Worm (Caenorhabditis elegans) whole organism, L1 larva: Measurements from ENCODE around the gene K08D10.13.

Source experiments
- C34B4.2 ChIP-seq: sonication (generic microtip); optimal IDR thresholded peaks from 2 replicates; lab custom pipeline; 2017; ENCODE audit warnings: mild to moderate bottlenecking, missing genetic modification characterization, missing compliant biosample characterization
- F16B12.6 ChIP-seq: fragments of 150-350 bp; optimal IDR thresholded peaks from 2 replicates; lab custom pipeline; 2014; ENCODE audit warnings: missing biosample characterization, missing genetic modification characterization
- aha-1 ChIP-seq: fragments of 150-350 bp; optimal IDR thresholded peaks from 2 replicates; lab custom pipeline; 2014; ENCODE audit warnings: missing biosample characterization, missing genetic modification characterization
- ceh-63 ChIP-seq: fragments of 200-800 bp; sonication (Bioruptor generic); optimal IDR thresholded peaks from 2 replicates; lab custom pipeline; 2018; ENCODE audit warnings: mild to moderate bottlenecking, missing genetic modification characterization, missing compliant biosample characterization
- ceh-8 ChIP-seq: fragments of 200-800 bp; sonication (Bioruptor generic); optimal IDR thresholded peaks from 2 replicates; lab custom pipeline; 2018; ENCODE audit warnings: mild to moderate bottlenecking, missing genetic modification characterization, moderate library complexity, missing compliant biosample characterization
- ceh-82 ChIP-seq, 3 experiments: fragments of 150-350 bp in 1 of 3; sonication (generic microtip) in 2 of 3; optimal IDR thresholded peaks; 2 replicates each; lab custom pipeline; 2014 to 2017; ENCODE audit warnings: missing biosample characterization in 3 of 3, missing genetic modification characterization in 3 of 3
- ceh-88 ChIP-seq: fragments of 200-800 bp; sonication (Bioruptor generic); IDR thresholded peaks from 2 replicates; pipeline ENCODE4 v1.3.6; 2022; ENCODE audit warnings: missing genetic modification characterization, missing compliant biosample characterization
- ces-1 ChIP-seq: fragments of 150-350 bp; optimal IDR thresholded peaks from 2 replicates; lab custom pipeline; 2014; ENCODE audit warnings: missing biosample characterization, missing genetic modification reagents, missing genetic modification characterization
- dpl-1 ChIP-seq, 3 experiments: fragments of 150-350 bp in 2 of 3; sonication (generic microtip) in 1 of 3; optimal IDR thresholded peaks; 2 replicates each; lab custom pipeline; 2014 to 2017; ENCODE audit warnings: missing biosample characterization in 3 of 3, missing genetic modification characterization in 3 of 3, missing genetic modification reagents in 3 of 3
- efl-1 ChIP-seq, 4 experiments: fragments of 150-350 bp; optimal IDR thresholded peaks in 3 of 4; peaks in 1 of 4; 1 replicate in 1 of 4; 2 replicates in 3 of 4; lab custom pipeline; 2014; ENCODE audit warnings: missing biosample characterization in 2 of 4, missing genetic modification characterization in 2 of 4, missing genetic modification reagents in 2 of 4
- egl-13 ChIP-seq: sonication (generic microtip); optimal IDR thresholded peaks from 2 replicates; lab custom pipeline; 2016; ENCODE audit warnings: missing genotype, missing genetic modification reagents, missing genetic modification characterization, missing compliant biosample characterization
- egl-27 ChIP-seq, 2 experiments: fragments of 150-350 bp in 1 of 2; sonication (generic microtip); optimal IDR thresholded peaks; 3 replicates each; lab custom pipeline; 2017 to 2018; ENCODE audit warnings: missing biosample characterization in 2 of 2, missing genetic modification characterization in 2 of 2, missing genetic modification reagents in 2 of 2
- elt-3 ChIP-seq, 6 experiments: fragments of 150-350 bp in 1 of 6; sonication (generic microtip); optimal IDR thresholded peaks; 2 replicates each; lab custom pipeline; 2017 to 2018; ENCODE audit warnings: missing biosample characterization in 6 of 6, missing genetic modification characterization in 6 of 6, inconsistent platforms in 1 of 6
- fkh-4 ChIP-seq: sonication (generic microtip); optimal IDR thresholded peaks from 2 replicates; lab custom pipeline; 2016; ENCODE audit warnings: missing compliant biosample characterization, missing genetic modification characterization, borderline replicate concordance
- fos-1 ChIP-seq: fragments of 150-350 bp; optimal IDR thresholded peaks from 2 replicates; lab custom pipeline; 2014; ENCODE audit warnings: missing biosample characterization, missing genetic modification characterization
- hlh-4 ChIP-seq: sonication (generic microtip); optimal IDR thresholded peaks from 2 replicates; lab custom pipeline; 2016; ENCODE audit warnings: mild to moderate bottlenecking, missing genetic modification characterization, missing compliant biosample characterization
- irx-1 ChIP-seq: sonication (generic microtip); optimal IDR thresholded peaks from 2 replicates; lab custom pipeline; 2016; ENCODE audit warnings: missing genetic modification characterization, missing compliant biosample characterization
- isw-1 ChIP-seq: fragments of 200-800 bp; sonication (Bioruptor generic); IDR thresholded peaks from 2 replicates; pipeline ENCODE4 v1.3.6; 2022; ENCODE audit warnings: missing genetic modification characterization, missing compliant biosample characterization
- jun-1 ChIP-seq: fragments of 150-350 bp; optimal IDR thresholded peaks from 2 replicates; lab custom pipeline; 2014; ENCODE audit warnings: missing biosample characterization, missing genetic modification reagents, missing genetic modification characterization
- lin-13 ChIP-seq: fragments of 150-350 bp; optimal IDR thresholded peaks from 2 replicates; lab custom pipeline; 2014; ENCODE audit warnings: missing biosample characterization, missing genetic modification reagents, missing genetic modification characterization
- lin-15B ChIP-seq: fragments of 150-350 bp; sonication (generic microtip); optimal IDR thresholded peaks from 3 replicates; lab custom pipeline; 2014; ENCODE audit warnings: missing biosample characterization, missing genetic modification characterization
- lin-35 ChIP-seq, 2 experiments: fragments of 150-350 bp; optimal IDR thresholded peaks; 2 replicates each; lab custom pipeline; 2014; ENCODE audit warnings: missing biosample characterization in 2 of 2, missing genetic modification characterization in 2 of 2, missing genetic modification reagents in 2 of 2
- lin-39 ChIP-seq: fragments of 150-350 bp; optimal IDR thresholded peaks from 2 replicates; lab custom pipeline; 2014; ENCODE audit warnings: missing biosample characterization, missing genetic modification reagents, missing genetic modification characterization
- lir-3 ChIP-seq: sonication (generic microtip); optimal IDR thresholded peaks from 2 replicates; lab custom pipeline; 2016; ENCODE audit warnings: mild to moderate bottlenecking, missing genetic modification characterization, moderate library complexity, missing compliant biosample characterization; ENCODE audit not compliant: poor library complexity
- lsy-2 ChIP-seq, 2 experiments: fragments of 150-350 bp; optimal IDR thresholded peaks; 2 replicates each; lab custom pipeline; 2014; ENCODE audit warnings: missing biosample characterization in 2 of 2, missing genetic modification characterization in 2 of 2
- mdl-1 ChIP-seq, 2 experiments: fragments of 150-350 bp; optimal IDR thresholded peaks; 2 replicates each; lab custom pipeline; 2014 to 2017; ENCODE audit warnings: missing biosample characterization in 2 of 2, missing genetic modification characterization in 2 of 2, inconsistent platforms in 1 of 2
- mep-1 ChIP-seq: fragments of 150-350 bp; optimal IDR thresholded peaks from 2 replicates; lab custom pipeline; 2014; ENCODE audit warnings: missing biosample characterization, missing genetic modification characterization
- nhr-11 ChIP-seq: fragments of 150-350 bp; optimal IDR thresholded peaks from 2 replicates; lab custom pipeline; 2014; ENCODE audit warnings: missing biosample characterization, missing genetic modification characterization
- nhr-19 ChIP-seq: fragments of 200-800 bp; sonication (Bioruptor generic); conservative IDR thresholded peaks from 2 replicates; pipeline ENCODE4 v1.3.6; 2022; ENCODE audit warnings: missing genetic modification characterization, missing compliant biosample characterization
- nhr-20 ChIP-seq: sonication (generic microtip); optimal IDR thresholded peaks from 2 replicates; lab custom pipeline; 2016; ENCODE audit warnings: mild to moderate bottlenecking, missing genetic modification characterization, missing compliant biosample characterization
- nhr-237 ChIP-seq: fragments of 150-350 bp; optimal IDR thresholded peaks from 2 replicates; lab custom pipeline; 2014; ENCODE audit warnings: missing biosample characterization, missing genetic modification characterization
- nhr-47 ChIP-seq: sonication (generic microtip); optimal IDR thresholded peaks from 2 replicates; lab custom pipeline; 2016; ENCODE audit warnings: mild to moderate bottlenecking, missing genetic modification characterization, moderate library complexity, missing compliant biosample characterization
- nhr-71 ChIP-seq: sonication (generic microtip); optimal IDR thresholded peaks from 2 replicates; lab custom pipeline; 2016; ENCODE audit warnings: mild to moderate bottlenecking, missing genetic modification characterization, moderate library complexity, missing compliant biosample characterization
- nhr-76 ChIP-seq: sonication (generic microtip); optimal IDR thresholded peaks from 2 replicates; lab custom pipeline; 2017; ENCODE audit warnings: missing biosample characterization, missing genetic modification characterization
- nhr-77 ChIP-seq: fragments of 150-350 bp; optimal IDR thresholded peaks from 2 replicates; lab custom pipeline; 2014; ENCODE audit warnings: missing biosample characterization, missing genetic modification characterization
- nhr-85 ChIP-seq: sonication (generic microtip); peaks from one replicate; lab custom pipeline; 2016; ENCODE audit warnings: missing genetic modification characterization, inconsistent platforms, missing compliant biosample characterization
- nhr-90 ChIP-seq: sonication (generic microtip); optimal IDR thresholded peaks from 2 replicates; lab custom pipeline; 2016; ENCODE audit warnings: mild to moderate bottlenecking, missing genetic modification characterization, missing compliant biosample characterization; ENCODE audit not compliant: poor library complexity
- pqm-1 ChIP-seq: sonication (generic microtip); optimal IDR thresholded peaks from 3 replicates; lab custom pipeline; 2017; ENCODE audit warnings: missing biosample characterization, missing genetic modification characterization
- snpc-4 ChIP-seq: fragments of 150-350 bp; optimal IDR thresholded peaks from 2 replicates; lab custom pipeline; 2014; ENCODE audit warnings: missing biosample characterization, missing genetic modification characterization
- snu-23 ChIP-seq: sonication (generic microtip); optimal IDR thresholded peaks from 2 replicates; lab custom pipeline; 2016; ENCODE audit warnings: missing genetic modification characterization, missing compliant biosample characterization
- sup-37 ChIP-seq: fragments of 200-800 bp; sonication (Bioruptor generic); optimal IDR thresholded peaks from 2 replicates; lab custom pipeline; 2018; ENCODE audit warnings: mild to moderate bottlenecking, missing genetic modification characterization, missing compliant biosample characterization
- swsn-7 ChIP-seq: sonication (generic microtip); optimal IDR thresholded peaks from 2 replicates; lab custom pipeline; 2016; ENCODE audit warnings: missing genetic modification characterization, missing compliant biosample characterization
- tbx-2 ChIP-seq: sonication (generic microtip); optimal IDR thresholded peaks from 2 replicates; lab custom pipeline; 2016; ENCODE audit warnings: missing genetic modification characterization, missing compliant biosample characterization
- tlp-1 ChIP-seq: fragments of 150-350 bp; optimal IDR thresholded peaks from 2 replicates; lab custom pipeline; 2014; ENCODE audit warnings: missing biosample characterization, missing genetic modification characterization
- unc-130 ChIP-seq: fragments of 150-350 bp; optimal IDR thresholded peaks from 2 replicates; lab custom pipeline; 2017; ENCODE audit warnings: missing biosample characterization, missing genetic modification characterization, inconsistent platforms
- unc-62 ChIP-seq: fragments of 150-350 bp; optimal IDR thresholded peaks from 2 replicates; lab custom pipeline; 2014; ENCODE audit warnings: missing biosample characterization, missing genetic modification reagents, missing genetic modification characterization
- unc-98 ChIP-seq: fragments of 200-800 bp; sonication (Bioruptor generic); IDR thresholded peaks from 2 replicates; pipeline ENCODE4 v1.3.6; 2022; ENCODE audit warnings: missing genetic modification characterization, missing compliant biosample characterization
- vab-15 ChIP-seq: sonication (generic microtip); optimal IDR thresholded peaks from 2 replicates; lab custom pipeline; 2017; ENCODE audit warnings: missing genotype, mild to moderate bottlenecking, missing genetic modification characterization, missing compliant biosample characterization
- zip-4 ChIP-seq: fragments of 200-800 bp; sonication (Bioruptor generic); optimal IDR thresholded peaks from 2 replicates; lab custom pipeline; 2018; ENCODE audit warnings: mild to moderate bottlenecking, missing genetic modification characterization, moderate library complexity, missing compliant biosample characterization
- ztf-11 ChIP-seq, 2 experiments: sonication (generic microtip); optimal IDR thresholded peaks; 2 replicates each; lab custom pipeline; 2016 to 2017; ENCODE audit warnings: missing genetic modification characterization in 2 of 2, missing biosample characterization in 1 of 2, missing compliant biosample characterization in 1 of 2
- ztf-4 ChIP-seq: fragments of 150-350 bp; optimal IDR thresholded peaks from 2 replicates; lab custom pipeline; 2014; ENCODE audit warnings: missing biosample characterization, missing genetic modification characterization

Gene K08D10.13

DNA sequence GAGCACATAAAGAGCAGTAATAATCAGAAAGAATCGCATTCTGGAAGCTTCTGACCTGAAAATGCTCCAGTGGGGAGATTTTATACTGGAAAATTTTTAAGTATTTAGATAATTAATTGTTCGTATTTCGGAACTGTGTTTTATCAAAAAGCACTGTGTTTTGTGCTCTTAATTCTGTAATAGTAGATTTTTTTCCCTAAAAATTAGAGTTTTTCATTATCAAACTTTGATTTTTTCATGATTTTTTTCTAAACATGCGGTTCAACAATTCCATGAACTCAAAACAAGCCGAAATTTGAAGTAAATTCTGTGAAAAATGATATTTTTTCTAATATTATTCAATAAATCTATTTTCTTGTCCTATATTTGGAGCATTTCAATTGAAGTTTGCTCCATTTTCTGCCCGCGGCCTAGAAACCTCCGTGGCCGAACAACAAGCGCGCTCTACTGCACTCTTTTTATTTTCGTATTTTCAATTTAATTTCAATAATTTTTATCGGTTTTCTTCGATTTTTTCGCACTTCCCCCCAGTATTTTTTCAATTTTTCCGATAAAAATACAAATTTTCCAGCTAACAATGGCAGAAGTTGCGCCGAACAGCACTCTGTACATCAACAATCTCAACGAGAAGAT is at the start of gene K08D10.13, which contains the start of gene rnp-2:
K08D10.13 (minus strand) TSS at position 51 of the 633 bp plus-strand sequence.
rnp-2 (plus strand) TSS at position 546 of the 633 bp plus-strand sequence.
- TF ChIP-seq mep-1 (peak; percentile 73), egl-27 (tag; optimal IDR thresholded peaks at IDR 0.05; lab: Kevin White, UChicago) (no peak), efl-1 (optimal IDR thresholded peaks at IDR 0.05; lab: Kevin White, UChicago) (peak; percentile 59 to 70), efl-1 (GFP tag; optimal IDR thresholded peaks at IDR 0.05 in 1 of 2; lab: Kevin White, UChicago) (peak; percentile 72 to 94), irx-1 (tag; lab: Kevin White, UChicago) (peak; percentile 61), unc-130 (tag; lab: Kevin White, UChicago) (peak; percentile 22), nhr-47 (peak; percentile 66), ceh-63 (no peak), snpc-4 (peak; percentile 28), nhr-20 (tag; lab: Kevin White, UChicago) (peak; percentile 27), lsy-2 (tag; optimal IDR thresholded peaks at IDR 0.05; lab: Kevin White, UChicago) (peak; percentile 76 to 79), fkh-4 (tag; lab: Kevin White, UChicago) (peak; percentile 21), dpl-1 (GFP tag; optimal IDR thresholded peaks at IDR 0.05; lab: Kevin White, UChicago) (peak; percentile 46 to 75 (median 56)), lir-3 (no peak), fos-1 (tag; lab: Kevin White, UChicago) (no peak), ceh-82 (tag; optimal IDR thresholded peaks at IDR 0.05; lab: Kevin White, UChicago) (peak; percentile 45 to 67 (median 58)), hlh-4 (tag; lab: Kevin White, UChicago) (no peak), aha-1 (no peak), lin-35 (GFP tag; optimal IDR thresholded peaks at IDR 0.05; lab: Kevin White, UChicago) (peak; percentile 65 to 66), elt-3 (tag; optimal IDR thresholded peaks at IDR 0.05; lab: Kevin White, UChicago) (no peak), egl-13 (tag; lab: Kevin White, UChicago) (peak; percentile 18), swsn-7 (tag; lab: Kevin White, UChicago) (peak; percentile 54), nhr-11 (no peak), nhr-71 (tag; lab: Kevin White, UChicago) (peak; percentile 69), tbx-2 (tag; lab: Kevin White, UChicago) (peak; percentile 60), ztf-4 (tag; lab: Kevin White, UChicago) (no peak), lin-15B (tag; lab: Kevin White, UChicago) (peak; percentile 73), nhr-237 (tag; lab: Kevin White, UChicago) (no peak), unc-98 (GFP tag; lab: Robert Waterston, UW) (no peak), snu-23 (GFP tag; lab: Kevin White, UChicago) (no peak), nhr-85 (tag; lab: Kevin White, UChicago) (peak; percentile 84), vab-15 (tag; lab: Kevin White, UChicago) (no peak), ceh-8 (no peak), ztf-11 (tag; optimal IDR thresholded peaks at IDR 0.05; lab: Kevin White, UChicago) (peak in 1 of 2 experiments; percentile 59), nhr-90 (tag; lab: Kevin White, UChicago) (peak; percentile 59), unc-62 (no peak), ces-1 (no peak), C34B4.2 (tag; lab: Kevin White, UChicago) (no peak), lin-13 (GFP tag; lab: Kevin White, UChicago) (no peak), lin-39 (no peak), mdl-1 (tag; optimal IDR thresholded peaks at IDR 0.05; lab: Kevin White, UChicago) (no peak), jun-1 (tag; lab: Kevin White, UChicago) (no peak), nhr-77 (tag; lab: Kevin White, UChicago) (no peak), sup-37 (no peak), zip-4 (no peak), ceh-88 (GFP tag; lab: Robert Waterston, UW) (no peak), pqm-1 (tag; lab: Kevin White, UChicago) (no peak), tlp-1 (no peak), nhr-76 (tag; lab: Kevin White, UChicago) (no peak), F16B12.6 (tag; lab: Kevin White, UChicago) (peak; percentile 52), isw-1 (peak; percentile 29), nhr-19 (no peak; the same call in 1 of the 2 replicates)
